Fruit fly (Drosophila melanogaster) S2 (cell line): ENCODE results near the gene vtd.

Source experiments
- CG8478 ChIP-seq: fragments of >200 bp; optimal IDR thresholded peaks from 2 replicates; lab custom pipeline; 2018
- CTCF ChIP-seq, 2 experiments: fragments of >200 bp; optimal IDR thresholded peaks; 2 replicates each; lab custom pipeline; 2018

vtd gene

DNA sequence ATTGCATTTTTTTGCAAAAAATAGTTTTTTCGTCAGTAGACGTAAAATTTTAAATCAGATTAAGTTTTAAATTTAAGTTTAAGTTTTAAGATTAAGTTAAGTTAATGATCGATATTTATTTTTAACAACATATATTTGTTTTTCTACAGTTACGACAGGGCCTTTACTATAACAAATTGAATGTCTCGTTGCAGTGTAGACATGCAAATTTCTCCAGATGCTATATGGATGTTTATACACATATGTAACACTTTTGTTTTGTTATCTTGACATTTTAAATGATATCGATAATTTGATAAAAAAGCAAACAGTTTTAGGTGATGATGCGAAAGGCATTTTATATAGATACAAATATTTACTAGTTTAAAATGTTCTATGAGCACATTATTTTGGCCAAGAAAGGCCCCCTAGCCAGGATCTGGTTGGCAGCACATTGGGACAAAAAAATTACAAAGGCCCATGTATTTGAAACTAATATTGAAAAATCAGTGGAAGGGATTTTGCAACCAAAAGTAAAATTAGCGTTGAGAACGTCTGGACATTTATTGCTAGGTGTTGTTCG lies at the start of gene vtd:
Gene vtd (plus strand): TSS at position 282 of the 562 bp plus-strand sequence.
- TF ChIP-seq CG8478 (lab: Kevin White, UChicago) (no peak), CTCF (optimal IDR thresholded peaks at IDR 0.05; lab: Kevin White, UChicago) (no peak)

DNA sequence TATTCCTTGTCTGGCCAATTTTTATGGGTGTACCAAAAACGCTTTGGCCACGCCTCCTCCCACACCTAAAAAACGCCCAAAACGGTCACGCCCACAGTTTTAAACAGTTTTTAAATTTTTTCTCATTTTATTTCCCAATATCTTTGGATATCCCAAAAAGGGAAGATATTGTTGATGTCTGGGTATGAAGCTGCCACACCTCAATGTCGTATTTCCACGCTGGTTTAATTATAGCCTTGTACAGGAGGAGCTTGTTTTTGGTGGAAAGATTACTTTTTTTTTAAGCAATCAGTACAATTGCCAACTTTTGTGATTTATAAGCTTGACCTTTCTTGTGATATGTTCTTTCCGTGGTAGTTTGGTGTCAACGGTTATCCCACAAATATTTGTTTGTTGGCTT lies 49.6 kb upstream of the vtd start:
- no peak for TF ChIP-seq CTCF (optimal IDR thresholded peaks at IDR 0.05; lab: Kevin White, UChicago)

DNA sequence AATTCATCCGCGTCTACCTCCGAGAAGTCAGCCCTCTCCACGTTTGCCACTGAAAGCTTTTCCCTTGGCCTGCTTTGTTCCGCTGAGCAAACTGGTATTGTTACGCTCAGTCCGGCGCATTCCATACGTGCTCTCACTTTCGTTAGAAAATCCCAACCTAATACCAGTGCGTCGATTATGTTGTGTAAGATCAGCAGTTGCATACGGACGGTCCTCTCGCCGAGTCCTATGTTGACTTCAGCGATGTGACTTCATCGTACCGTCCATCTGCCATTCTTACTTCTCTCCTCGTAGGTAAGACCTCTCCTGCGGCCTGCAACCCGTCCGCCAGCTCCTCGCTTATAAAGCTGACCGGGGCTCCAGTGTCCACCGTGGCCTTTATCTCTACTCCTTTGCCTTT lies 42.5 kb upstream of the vtd start:
- TF ChIP-seq CTCF (optimal IDR thresholded peaks at IDR 0.05; lab: Kevin White, UChicago) (no peak), CG8478 (lab: Kevin White, UChicago) (no peak)

DNA sequence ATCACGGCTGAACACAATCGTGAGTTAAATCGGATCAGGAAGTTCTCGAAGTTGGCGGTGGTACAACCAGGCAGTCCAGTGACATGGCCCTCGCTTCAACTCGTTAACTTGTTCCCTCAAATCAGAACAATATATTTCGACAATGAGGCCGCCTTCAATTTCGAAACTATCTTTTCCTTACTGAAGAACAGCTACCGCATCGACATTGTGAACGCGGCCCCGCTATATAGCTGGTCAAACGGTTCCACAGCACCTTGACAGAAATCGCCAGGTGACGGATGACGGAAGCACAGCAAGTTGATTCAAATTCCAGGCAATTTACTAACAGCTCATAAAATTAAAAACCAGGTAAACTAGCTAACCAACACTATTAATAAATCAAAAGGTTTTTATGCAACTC lies 2.1 kb upstream of the vtd start:
- no peak for TF ChIP-seq CG8478 (lab: Kevin White, UChicago)

DNA sequence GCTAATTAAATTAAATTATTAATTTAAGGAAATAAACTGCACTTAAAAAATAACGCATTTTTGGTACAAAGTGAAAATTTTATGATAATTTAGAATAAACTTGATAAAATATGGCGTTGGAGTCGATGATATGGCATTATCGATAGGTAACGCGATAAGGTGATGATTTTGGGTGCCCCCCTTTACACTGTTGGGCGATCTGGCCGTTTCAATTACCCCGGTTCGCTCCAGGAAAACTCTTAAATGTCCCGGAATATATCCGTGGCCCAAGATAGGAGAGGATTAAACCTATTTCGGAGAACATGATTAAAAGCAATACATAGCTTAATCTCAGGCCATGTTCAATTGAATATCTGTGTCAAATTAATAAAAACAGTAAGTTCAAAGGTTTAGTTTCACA lies 1.3 kb upstream of the vtd start:
- TF ChIP-seq CTCF (optimal IDR thresholded peaks at IDR 0.05; lab: Kevin White, UChicago) (no peak), CG8478 (lab: Kevin White, UChicago) (no peak)

DNA sequence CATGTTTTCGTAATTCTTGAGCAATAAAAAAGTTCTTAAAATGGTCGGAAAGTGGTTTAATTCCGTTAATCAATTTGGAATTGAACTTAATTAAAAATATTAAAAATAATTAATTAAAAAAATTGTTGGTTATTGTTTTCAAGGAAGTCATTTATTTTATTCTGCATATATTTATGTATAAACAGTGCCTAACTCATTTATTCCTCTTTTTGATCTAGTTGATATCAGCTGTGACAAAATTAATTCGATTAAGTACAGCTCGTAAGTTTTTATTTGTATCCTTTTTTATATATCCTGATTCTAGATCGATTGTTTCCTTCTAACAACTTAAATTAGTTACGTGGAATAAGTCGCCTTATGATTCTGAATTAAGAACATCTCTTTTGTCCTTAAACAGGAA lies 38.2 kb downstream of the vtd start:
- no peak for TF ChIP-seq CG8478 (lab: Kevin White, UChicago)
- no peak for TF ChIP-seq CTCF (optimal IDR thresholded peaks at IDR 0.05; lab: Kevin White, UChicago)

DNA sequence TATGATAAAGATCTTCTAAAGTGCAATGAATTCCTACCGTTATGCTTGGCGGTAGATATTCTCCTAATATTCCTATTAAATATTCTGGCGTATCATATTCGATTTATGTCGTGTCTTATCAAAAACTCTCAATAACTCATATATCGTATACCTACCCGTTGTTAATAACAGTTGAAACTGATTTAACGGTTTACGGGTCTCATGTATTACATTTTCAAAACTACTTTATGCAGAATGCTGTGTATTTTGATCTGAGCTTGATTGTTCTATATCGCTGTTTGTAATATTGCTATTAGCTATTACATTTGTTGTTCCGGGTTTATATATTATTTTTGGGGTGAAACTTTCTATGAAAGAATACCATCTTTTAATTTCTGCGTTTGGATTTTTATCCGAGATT lies 39.7 kb downstream of the vtd start:
- no peak for TF ChIP-seq CG8478 (lab: Kevin White, UChicago)
- no peak for TF ChIP-seq CTCF (optimal IDR thresholded peaks at IDR 0.05; lab: Kevin White, UChicago)
